Fruit fly (Drosophila melanogaster) whole organism, wandering third instar larva: ENCODE results near the gene Imp.

ENCODE experiments used
- Dfd ChIP-seq: fragments of >200 bp; optimal IDR thresholded peaks from 2 replicates; lab custom pipeline; 2017; ENCODE audit warnings: missing biosample characterization, missing genetic modification characterization
- HLH106 ChIP-seq: fragments of 200-800 bp; optimal IDR thresholded peaks from 3 replicates; lab custom pipeline; 2019; ENCODE audit warnings: missing biosample characterization, mild to moderate bottlenecking, missing genetic modification characterization, moderate library complexity
- Myc ChIP-seq: fragments of >200 bp; optimal IDR thresholded peaks from 2 replicates; lab custom pipeline; 2017
- OdsH ChIP-seq: fragments of 200-800 bp; sonication (Bioruptor generic); optimal IDR thresholded peaks from 2 replicates; lab custom pipeline; 2016; ENCODE audit warnings: missing biosample characterization, mild to moderate bottlenecking, missing genetic modification characterization
- Vsx2 ChIP-seq: fragments of 200-300, 225-300 bp; sonication (Bioruptor generic); optimal IDR thresholded peaks from 2 replicates; lab custom pipeline; 2018; ENCODE audit warnings: missing biosample characterization, missing genetic modification characterization; ENCODE audit not compliant: partially characterized antibody
- br ChIP-seq: fragments of 200-800 bp; sonication (Bioruptor generic); optimal IDR thresholded peaks from 2 replicates; lab custom pipeline; 2016; ENCODE audit warnings: missing biosample characterization, missing genetic modification characterization
- brk ChIP-seq: fragments of 200-800 bp; sonication (Bioruptor generic); optimal IDR thresholded peaks from 2 replicates; lab custom pipeline; 2016; ENCODE audit warnings: missing biosample characterization, mild to moderate bottlenecking, missing genetic modification characterization
- dmrt93B ChIP-seq: fragments of 200-800 bp; sonication (Bioruptor generic); optimal IDR thresholded peaks from 2 replicates; lab custom pipeline; 2018; ENCODE audit warnings: missing biosample characterization, mild to moderate bottlenecking, missing genetic modification characterization
- psq ChIP-seq: fragments of 200-800 bp; sonication (Bioruptor generic); optimal IDR thresholded peaks from 3 replicates; lab custom pipeline; 2017; ENCODE audit warnings: missing biosample characterization, mild to moderate bottlenecking, missing genetic modification characterization, moderate library complexity
- sage ChIP-seq: fragments of 200-800 bp; sonication (Bioruptor generic); optimal IDR thresholded peaks from 2 replicates; lab custom pipeline; 2016; ENCODE audit warnings: missing biosample characterization, mild to moderate bottlenecking, missing genetic modification characterization
- tai ChIP-seq: sonication (Bioruptor generic); optimal IDR thresholded peaks from 2 replicates; lab custom pipeline; 2016; ENCODE audit warnings: missing biosample characterization, missing genetic modification characterization
- usp ChIP-seq: fragments of >200 bp; optimal IDR thresholded peaks from 2 replicates; lab custom pipeline; 2017; ENCODE audit warnings: missing biosample characterization, missing genetic modification characterization

- no peak for TF ChIP-seq psq (GFP tag; lab: Kevin White, UChicago)
- no peak for TF ChIP-seq usp (GFP tag; lab: Kevin White, UChicago)
- no peak for TF ChIP-seq br (GFP tag; lab: Kevin White, UChicago)
- no peak for TF ChIP-seq HLH106 (tag; lab: Kevin White, UChicago)
- TF ChIP-seq Myc (lab: Kevin White, UChicago): no peak
- no peak for TF ChIP-seq Dfd (GFP tag; lab: Kevin White, UChicago)
- TF ChIP-seq dmrt93B: no peak
- TF ChIP-seq tai (GFP tag; lab: Kevin White, UChicago): no peak
- no peak for TF ChIP-seq Vsx2 (GFP tag; lab: Kevin White, UChicago)
- TF ChIP-seq sage (GFP tag; lab: Kevin White, UChicago): no peak
- no peak for TF ChIP-seq OdsH
- TF ChIP-seq brk (GFP tag; lab: Kevin White, UChicago): no peak
These were observed 23.4 kb upstream of the Imp start for dm6 chrX:10847447-10847846.
